Fruit fly (Drosophila melanogaster): ENCODE measurements around the gene CG31191.

DNA sequence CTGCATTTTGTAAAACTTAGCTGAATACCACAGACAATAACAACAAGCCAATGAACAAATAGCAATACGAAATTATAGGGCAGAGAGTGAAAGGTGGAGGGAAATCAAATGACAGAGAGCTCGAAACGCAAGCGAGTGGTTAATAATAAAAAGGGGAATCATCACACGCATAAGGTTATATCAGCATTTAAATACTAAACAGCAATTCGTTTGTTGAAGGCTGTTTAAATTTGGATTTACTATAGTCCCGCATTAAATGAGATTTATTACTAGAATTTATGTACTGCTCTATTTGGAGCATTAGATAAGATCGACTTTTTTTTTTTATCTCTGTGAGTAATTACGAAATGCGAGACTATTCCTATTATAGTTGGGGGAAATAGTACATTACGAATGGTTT is 43.2 kb upstream of the CG31191 start:
- no peak for TF ChIP-seq psq (optimal IDR thresholded peaks at IDR 0.05)
- no peak for TF ChIP-seq EcR (GFP tag; optimal IDR thresholded peaks at IDR 0.05)
- no peak for TF ChIP-seq usp (GFP tag; optimal IDR thresholded peaks at IDR 0.05)

All from whole organism.